Worm (Caenorhabditis elegans) whole organism, late embryonic: ENCODE data around the gene E02C12.8.

Experiments
- K02D7.2 ChIP-seq: sonication (generic microtip); optimal IDR thresholded peaks from 2 replicates; lab custom pipeline; 2017; ENCODE audit warnings: mild to moderate bottlenecking, missing genetic modification characterization, missing compliant biosample characterization
- ama-1 ChIP-seq: fragments of 150-350 bp; optimal IDR thresholded peaks from 2 replicates; lab custom pipeline; 2014
- elt-2 ChIP-seq: sonication (generic microtip); optimal IDR thresholded peaks from 2 replicates; lab custom pipeline; 2016; ENCODE audit warnings: missing genetic modification reagents, missing genetic modification characterization, missing compliant biosample characterization
- pha-2 ChIP-seq: sonication (generic microtip); optimal IDR thresholded peaks from 2 replicates; lab custom pipeline; 2017; ENCODE audit warnings: mild to moderate bottlenecking, missing genetic modification characterization, missing compliant biosample characterization
- syd-9 ChIP-seq: sonication (generic microtip); optimal IDR thresholded peaks from 2 replicates; lab custom pipeline; 2016; ENCODE audit warnings: mild to moderate bottlenecking, missing genetic modification characterization, moderate library complexity, missing compliant biosample characterization
- tbx-7 ChIP-seq: sonication (generic microtip); optimal IDR thresholded peaks from 2 replicates; lab custom pipeline; 2016; ENCODE audit warnings: missing genotype, missing genetic modification characterization, missing compliant biosample characterization
- unc-55 ChIP-seq: sonication (generic microtip); optimal IDR thresholded peaks from 2 replicates; lab custom pipeline; 2017; ENCODE audit warnings: missing biosample characterization, missing genetic modification reagents, missing genetic modification characterization
- ztf-16 ChIP-seq: sonication (generic microtip); optimal IDR thresholded peaks from 2 replicates; lab custom pipeline; 2017; ENCODE audit warnings: missing genetic modification characterization, missing compliant biosample characterization

DNA sequence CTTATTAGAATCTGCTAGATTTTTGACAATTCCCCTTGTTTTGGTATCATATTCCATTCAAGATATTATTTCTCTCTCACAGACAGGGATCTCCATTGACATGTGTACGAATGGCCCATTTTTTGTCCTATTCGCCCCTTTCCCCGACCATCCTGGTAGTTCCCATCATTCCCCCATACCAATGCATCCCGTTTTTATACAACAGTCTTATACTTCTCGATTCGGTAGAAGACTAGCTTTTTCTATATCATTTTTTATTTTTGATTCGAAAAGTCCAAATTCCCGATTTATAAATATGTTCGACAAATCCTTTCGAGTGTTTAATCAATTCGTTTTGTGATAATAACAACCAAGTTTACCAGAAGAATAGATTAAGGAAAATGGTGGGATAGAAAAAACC, 46.5 kb downstream of the E02C12.8 start:
- TF ChIP-seq elt-2 (tag; lab: Kevin White, UChicago), result no peak
- no peak for TF ChIP-seq syd-9 (tag; lab: Kevin White, UChicago)
- TF ChIP-seq ama-1, result no peak
- TF ChIP-seq pha-2 (tag; lab: Kevin White, UChicago), result no peak
- TF ChIP-seq unc-55 (GFP tag; lab: Kevin White, UChicago), result no peak
- no peak for TF ChIP-seq ztf-16 (tag; lab: Kevin White, UChicago)
- TF ChIP-seq tbx-7 (tag; lab: Kevin White, UChicago), result no peak
- TF ChIP-seq K02D7.2 (tag; lab: Kevin White, UChicago), result no peak
